Fruit fly (Drosophila melanogaster) S2 (cell line): ENCODE results near the gene CG9922.

Experiments
- CG8478 ChIP-seq: fragments of >200 bp; optimal IDR thresholded peaks from 2 replicates; lab custom pipeline; 2018
- CTCF ChIP-seq, 2 experiments: fragments of >200 bp; optimal IDR thresholded peaks; 2 replicates each; lab custom pipeline; 2018

Gene CG9922

DNA sequence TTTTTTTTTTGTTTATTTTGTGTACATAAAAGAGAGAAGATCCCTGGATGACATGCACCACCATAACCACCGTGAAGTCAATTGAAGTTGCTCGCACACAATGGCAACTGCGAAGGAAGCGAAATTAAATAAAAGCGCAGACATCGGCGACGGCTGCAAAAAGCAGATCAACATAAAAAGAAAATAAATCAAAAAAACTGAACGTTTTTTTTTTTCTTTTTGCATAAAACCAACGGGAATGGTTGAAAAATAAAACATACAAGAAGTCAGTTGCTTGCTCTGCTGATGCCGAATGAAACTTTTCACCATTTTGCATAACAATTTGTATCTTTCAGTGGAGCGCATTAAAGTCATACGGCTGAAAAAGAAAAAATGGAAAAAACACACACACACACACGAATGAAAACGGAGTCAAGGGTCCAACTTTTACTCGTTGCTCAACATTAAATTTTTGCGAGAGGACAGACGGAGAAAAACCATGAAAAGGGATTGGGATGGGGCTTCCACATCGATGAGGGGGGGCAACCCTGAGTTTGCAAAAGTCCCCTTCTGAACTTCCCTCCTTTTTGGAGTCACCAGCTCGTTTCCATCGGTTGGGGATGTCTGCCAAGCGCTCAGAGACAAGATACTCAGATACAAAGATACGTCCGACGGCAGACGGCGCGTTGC is 29.8 kb downstream of the CG9922 start:
- TF ChIP-seq CTCF (optimal IDR thresholded peaks at IDR 0.05; lab: Kevin White, UChicago) (no peak), CG8478 (lab: Kevin White, UChicago) (no peak)

DNA sequence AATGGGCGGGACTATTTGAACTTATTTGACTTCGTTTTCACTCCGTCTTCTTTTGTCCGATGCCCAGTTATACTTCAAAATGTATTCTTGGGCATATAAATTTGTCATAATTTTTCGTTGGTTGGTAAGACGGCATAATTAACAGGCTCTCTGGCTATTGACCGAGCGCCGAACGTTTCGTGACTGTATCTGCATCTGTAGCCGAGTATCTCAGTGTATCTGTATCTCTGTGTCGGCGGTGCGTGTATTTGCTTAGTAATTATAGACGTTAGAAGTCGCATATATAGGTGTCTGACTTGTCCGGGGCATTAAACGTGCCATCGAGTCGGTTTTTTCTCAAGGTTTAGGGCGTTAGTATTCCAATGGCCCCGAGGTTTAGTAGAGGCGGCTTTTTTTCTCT is 31.0 kb downstream of the CG9922 start:
- TF ChIP-seq CG8478 (lab: Kevin White, UChicago) (no peak), CTCF (optimal IDR thresholded peaks at IDR 0.05; lab: Kevin White, UChicago) (no peak)

dm6 chr3R:14003845-14004244 is 32.4 kb downstream of the CG9922 start:
- TF ChIP-seq CTCF (optimal IDR thresholded peaks at IDR 0.05; lab: Kevin White, UChicago) (no peak), CG8478 (lab: Kevin White, UChicago) (no peak)

dm6 chr3R:14002146-14002846 is 33.9 kb downstream of the CG9922 start:
- TF ChIP-seq CG8478 (lab: Kevin White, UChicago) (no peak), CTCF (optimal IDR thresholded peaks at IDR 0.05; lab: Kevin White, UChicago) (no peak)

- TF ChIP-seq CTCF (optimal IDR thresholded peaks at IDR 0.05; lab: Kevin White, UChicago) (no peak), CG8478 (lab: Kevin White, UChicago) (no peak)
Measured at dm6 chr3R:14001208-14001916, 34.8 kb downstream of the CG9922 start.

- no peak for TF ChIP-seq CG8478 (lab: Kevin White, UChicago)
- TF ChIP-seq CTCF (optimal IDR thresholded peaks at IDR 0.05; lab: Kevin White, UChicago) = no peak
Measured at dm6 chr3R:13999531-13999930, 36.7 kb downstream of the CG9922 start.

dm6 chr3R:13998595-13998994 is 37.6 kb downstream of the CG9922 start:
- TF ChIP-seq CG8478 (lab: Kevin White, UChicago) (no peak), CTCF (optimal IDR thresholded peaks at IDR 0.05; lab: Kevin White, UChicago) (no peak)

DNA sequence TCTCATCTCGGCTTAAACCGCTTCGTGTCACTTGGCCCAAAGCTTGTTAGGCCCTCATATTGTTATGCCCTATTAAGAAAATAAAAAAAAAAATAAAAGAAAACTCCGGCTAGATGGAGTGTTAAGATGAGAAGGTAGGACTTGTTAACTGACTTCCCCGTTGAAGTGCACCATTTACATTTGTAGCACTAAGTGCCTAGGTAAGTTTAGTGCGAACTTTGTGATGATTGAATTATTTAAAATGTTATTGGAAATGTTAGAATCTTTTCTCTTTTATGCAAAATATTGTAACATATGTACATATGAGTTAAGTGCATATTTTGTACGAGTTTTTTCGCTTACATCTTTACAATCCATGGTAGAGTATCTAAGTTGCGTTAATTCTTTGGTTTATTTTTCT is 38.0 kb downstream of the CG9922 start:
- TF ChIP-seq CTCF (optimal IDR thresholded peaks at IDR 0.05; lab: Kevin White, UChicago) (no peak), CG8478 (lab: Kevin White, UChicago) (no peak)

- TF ChIP-seq CTCF (optimal IDR thresholded peaks at IDR 0.05; lab: Kevin White, UChicago) = no peak
- no peak for TF ChIP-seq CG8478 (lab: Kevin White, UChicago)
Measured at dm6 chr3R:13997762-13998161, 38.4 kb downstream of the CG9922 start.

DNA sequence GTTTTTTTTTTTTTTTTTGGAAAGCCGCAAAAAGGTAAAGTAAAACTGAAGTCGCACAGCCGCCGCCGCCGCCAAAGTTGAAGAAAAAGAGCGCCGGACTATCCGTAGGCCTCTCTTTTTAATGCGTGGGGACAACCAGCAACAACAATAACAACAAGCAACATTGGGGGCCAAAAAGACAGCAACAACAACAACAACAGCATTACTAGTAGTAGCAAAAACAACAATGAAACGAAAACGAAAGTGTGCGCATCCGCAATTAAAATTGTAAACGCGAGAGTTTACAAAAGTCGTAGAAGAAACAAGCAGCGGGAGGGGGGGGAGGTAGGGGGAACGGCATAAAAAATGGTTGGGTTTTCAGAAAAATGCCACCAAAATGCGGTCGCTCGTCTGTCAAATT is 40.3 kb downstream of the CG9922 start:
- no peak for TF ChIP-seq CTCF (optimal IDR thresholded peaks at IDR 0.05; lab: Kevin White, UChicago)
- no peak for TF ChIP-seq CG8478 (lab: Kevin White, UChicago)

- TF ChIP-seq CTCF (optimal IDR thresholded peaks at IDR 0.05; lab: Kevin White, UChicago) (no peak), CG8478 (lab: Kevin White, UChicago) (no peak)
Measured at dm6 chr3R:13995426-13995825, 40.8 kb downstream of the CG9922 start.

DNA sequence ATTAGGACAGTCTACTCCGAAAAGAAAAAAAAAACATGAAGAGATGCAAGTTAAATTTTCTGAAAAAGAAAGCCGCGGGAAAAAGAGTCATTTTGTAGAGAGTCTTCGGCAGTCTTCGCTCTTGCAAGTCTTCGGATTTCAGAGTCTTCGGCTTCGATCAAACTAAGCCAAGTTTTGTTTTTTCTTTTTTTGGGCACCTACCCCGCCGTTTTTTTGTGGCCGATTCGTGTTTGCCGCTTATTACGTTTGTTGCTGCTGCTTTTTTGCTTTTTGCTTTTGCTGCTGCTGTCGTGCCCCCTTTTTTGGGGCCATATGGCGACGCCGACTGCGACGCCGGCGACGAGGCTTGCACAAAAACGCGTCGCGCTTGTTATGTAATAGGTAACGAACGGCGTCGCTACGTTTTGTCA is 44.1 kb downstream of the CG9922 start:
- no peak for TF ChIP-seq CTCF (optimal IDR thresholded peaks at IDR 0.05; lab: Kevin White, UChicago)
- TF ChIP-seq CG8478 (lab: Kevin White, UChicago) = no peak

DNA sequence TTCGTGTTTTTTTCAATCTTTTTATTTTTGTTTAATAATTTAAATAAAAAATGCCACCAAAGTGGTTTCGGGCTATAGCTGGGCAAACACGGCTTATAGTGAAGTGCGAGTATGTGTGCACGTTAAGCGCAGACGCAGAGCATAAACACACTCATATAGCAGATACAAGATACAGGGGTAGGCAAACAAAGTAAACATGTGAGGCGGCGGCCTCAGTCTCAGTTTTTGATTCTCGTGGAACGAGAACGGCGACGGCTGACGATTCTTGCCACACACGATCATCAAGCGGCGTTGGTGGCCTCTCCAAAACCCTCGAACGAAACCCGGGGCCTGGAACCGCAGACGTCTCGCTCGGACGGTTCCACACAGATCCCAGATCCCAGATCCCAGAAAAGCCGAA is 46.1 kb downstream of the CG9922 start:
- no peak for TF ChIP-seq CG8478 (lab: Kevin White, UChicago)
- TF ChIP-seq CTCF (optimal IDR thresholded peaks at IDR 0.05; lab: Kevin White, UChicago) = no peak

DNA sequence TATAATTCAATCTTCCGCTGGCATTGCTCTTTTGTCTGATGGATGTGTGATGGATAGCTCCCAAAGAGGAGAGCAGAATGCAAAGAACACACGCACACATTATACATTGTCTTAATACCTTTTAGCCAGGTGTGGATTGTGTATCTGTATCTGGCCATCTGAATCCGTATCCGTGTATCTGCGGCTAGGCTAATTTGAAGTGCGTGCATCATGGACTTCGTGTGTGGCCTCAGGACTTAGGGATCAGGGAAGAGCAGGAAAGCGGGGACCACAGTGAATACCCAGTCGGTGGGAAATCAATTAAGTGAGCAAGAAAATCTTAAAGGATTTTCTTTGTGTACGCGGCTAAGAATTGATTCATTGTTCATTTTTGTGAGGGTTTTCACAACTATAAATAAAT is 46.7 kb downstream of the CG9922 start:
- no peak for TF ChIP-seq CTCF (optimal IDR thresholded peaks at IDR 0.05; lab: Kevin White, UChicago)
- no peak for TF ChIP-seq CG8478 (lab: Kevin White, UChicago)

DNA sequence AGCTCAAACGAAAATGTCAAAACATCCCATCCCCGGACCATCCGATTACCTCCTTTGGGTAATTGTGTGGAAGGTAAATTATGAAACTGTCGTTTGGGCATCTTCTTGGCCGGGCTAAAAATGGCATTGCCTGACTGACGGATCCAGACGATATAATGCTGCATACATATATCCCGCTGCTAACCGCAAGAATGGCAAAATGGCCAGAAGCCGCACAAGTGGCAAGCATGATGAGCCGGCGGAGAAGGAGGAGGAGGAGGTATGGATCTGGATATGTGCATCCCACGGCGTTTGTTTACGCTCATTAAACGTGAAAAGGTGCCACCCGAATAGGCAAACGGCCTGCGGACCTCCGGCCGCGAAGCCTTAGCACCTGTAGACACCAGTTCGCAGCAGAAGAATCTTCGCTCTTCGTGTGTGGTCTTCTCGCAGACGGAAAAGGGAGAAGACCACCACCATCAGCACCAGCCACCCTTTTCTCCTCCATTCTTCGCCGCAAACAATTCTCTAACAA is 47.2 kb downstream of the CG9922 start:
- TF ChIP-seq CTCF (optimal IDR thresholded peaks at IDR 0.05; lab: Kevin White, UChicago) (no peak), CG8478 (lab: Kevin White, UChicago) (no peak)
